Fruit fly (Drosophila melanogaster) Kc167 (cell line): ENCODE data around the gene CG12182.

Source experiments
- Myc ChIP-seq: fragments of >200 bp; optimal IDR thresholded peaks from 2 replicates; lab custom pipeline; 2017; ENCODE audit warnings: missing external identifiers
- Sin3A ChIP-seq: fragments of >200 bp; optimal IDR thresholded peaks from 2 replicates; lab custom pipeline; 2018; ENCODE audit warnings: missing external identifiers
- h ChIP-seq: fragments of >200 bp; optimal IDR thresholded peaks from 3 replicates; lab custom pipeline; 2018; ENCODE audit warnings: missing external identifiers
- insv ChIP-seq: fragments of >200 bp; optimal IDR thresholded peaks from 3 replicates; lab custom pipeline; 2018; ENCODE audit warnings: missing external identifiers
- psq ChIP-seq: fragments of >200 bp; optimal IDR thresholded peaks from 2 replicates; lab custom pipeline; 2017; ENCODE audit warnings: missing external identifiers
- ttk ChIP-seq: sonication (Bioruptor generic); optimal IDR thresholded peaks from 2 replicates; lab custom pipeline; 2017; ENCODE audit warnings: missing external identifiers

Gene CG12182

dm6 chr3L:2614222-2614621 lies 14.8 kb upstream of the CG12182 start:
- TF ChIP-seq h (no peak), psq (lab: Kevin White, UChicago) (no peak)

DNA sequence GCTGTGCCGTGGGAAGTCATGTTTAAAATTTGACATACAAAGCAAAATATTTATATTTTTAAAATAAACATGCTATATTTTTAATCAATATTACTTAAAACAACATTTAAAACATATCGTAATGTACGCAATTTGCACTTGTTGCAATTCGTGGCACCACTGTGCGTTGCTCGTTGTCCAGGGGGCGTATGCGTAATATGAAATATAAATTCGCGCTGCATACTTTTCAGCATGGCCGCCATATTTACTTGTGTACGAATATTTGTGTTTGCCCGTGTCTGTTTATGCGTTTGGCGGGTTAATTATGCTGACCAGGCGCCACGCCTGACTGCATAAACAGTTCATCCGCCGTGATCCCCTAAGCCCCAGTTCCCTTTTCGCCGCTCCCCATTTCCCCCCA lies 9.4 kb upstream of the CG12182 start:
- TF ChIP-seq insv (lab: Kevin White, UChicago) (no peak), h (no peak), ttk (lab: Kevin White, UChicago) (no peak), Sin3A (lab: Kevin White, UChicago) (no peak), psq (lab: Kevin White, UChicago) (no peak), Myc (lab: Kevin White, UChicago) (no peak)

DNA sequence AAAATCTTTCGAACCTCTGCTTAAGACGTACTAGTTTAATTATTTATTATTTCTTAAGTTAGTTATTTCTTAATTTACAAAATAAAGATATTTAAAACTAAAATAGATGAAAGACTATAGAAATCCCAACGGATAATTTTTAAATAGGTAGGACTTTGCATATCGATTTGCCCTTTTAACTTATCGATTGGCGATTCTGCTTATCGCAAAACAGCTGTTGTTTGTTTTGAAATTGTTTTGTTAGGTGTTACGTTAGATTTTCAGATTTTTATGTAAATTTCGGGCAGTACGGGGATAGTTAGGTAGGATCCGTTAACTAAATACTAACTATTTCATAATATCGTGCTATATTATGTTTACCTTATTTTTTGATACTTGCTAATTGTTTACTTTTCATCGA lies 765 bp upstream of the CG12182 start, which contains the start of gene CG16986:
Gene CG16986, plus strand, starts transcription at position 188 of the 400 bp plus-strand sequence.
- TF ChIP-seq Myc (lab: Kevin White, UChicago) (no peak), insv (lab: Kevin White, UChicago) (no peak), ttk (lab: Kevin White, UChicago) (no peak), Sin3A (lab: Kevin White, UChicago) (no peak), psq (lab: Kevin White, UChicago) (no peak), h (no peak)

DNA sequence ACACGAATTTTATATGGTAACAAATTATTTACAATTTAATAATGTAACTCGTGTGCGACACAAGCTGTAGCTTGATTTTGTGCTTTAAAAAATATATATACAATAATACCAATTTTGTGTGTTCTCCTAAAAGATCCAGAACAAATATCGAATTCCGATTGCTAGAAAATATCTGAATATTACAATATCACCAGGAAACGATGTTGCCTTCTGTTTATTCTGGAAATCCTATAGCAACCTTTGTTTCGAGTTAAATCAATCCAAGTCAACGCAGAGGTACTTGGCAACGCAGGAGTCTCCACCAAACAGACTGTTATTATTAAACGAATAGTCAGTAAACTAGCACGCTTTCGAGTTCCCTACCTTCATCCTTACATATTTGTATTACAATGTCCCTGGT lies 3.9 kb downstream of the CG12182 start, which contains the start of gene CG16984:
Gene CG16984, plus strand, starts transcription at position 301 of the 400 bp plus-strand sequence.
- no peak for TF ChIP-seq Myc (lab: Kevin White, UChicago)
- no peak for TF ChIP-seq psq (lab: Kevin White, UChicago)
- TF ChIP-seq ttk (lab: Kevin White, UChicago), result no peak

DNA sequence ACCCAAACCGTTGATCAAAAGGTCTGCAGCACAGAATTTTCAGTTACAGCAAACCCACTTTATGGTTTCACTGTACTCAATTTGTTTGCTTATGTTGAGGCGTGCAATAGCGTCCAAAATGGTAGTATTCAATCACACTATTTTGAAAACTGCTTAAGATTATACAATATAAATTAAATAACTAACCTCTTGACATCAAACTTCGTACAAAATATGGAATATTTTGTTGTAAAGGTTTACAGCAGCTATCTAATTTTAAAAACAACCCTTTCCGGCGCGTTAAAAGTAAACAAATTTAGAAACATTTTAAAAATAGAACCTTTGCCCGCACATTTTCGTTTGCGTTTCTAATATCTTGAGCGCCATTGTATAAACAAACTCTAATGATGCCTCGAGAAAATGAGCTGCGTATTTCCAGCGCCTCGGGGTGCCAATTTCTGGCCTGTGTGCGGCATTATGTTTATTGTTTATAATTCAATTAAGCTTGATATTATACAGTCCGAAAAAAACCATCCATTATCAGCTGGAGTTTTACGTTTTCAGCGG lies 8.5 kb downstream of the CG12182 start:
- TF ChIP-seq Myc (lab: Kevin White, UChicago) (no peak), ttk (lab: Kevin White, UChicago) (no peak), h (no peak)

- TF ChIP-seq psq (lab: Kevin White, UChicago), result no peak
- TF ChIP-seq Sin3A (lab: Kevin White, UChicago), result no peak
- no peak for TF ChIP-seq h
- TF ChIP-seq insv (lab: Kevin White, UChicago), result no peak
- TF ChIP-seq ttk (lab: Kevin White, UChicago), result no peak
- TF ChIP-seq Myc (lab: Kevin White, UChicago), result no peak
These were observed 9.2 kb downstream of the CG12182 start for dm6 chr3L:2589911-2590763.

- TF ChIP-seq psq (lab: Kevin White, UChicago) (peak; percentile 95), Sin3A (lab: Kevin White, UChicago) (no peak)
These were observed 10.0 kb downstream of the CG12182 start, which contains the start of gene dos for dm6 chr3L:2589167-2589910. Gene dos (plus strand): TSS chr3L:2589414.

dm6 chr3L:2588306-2588705 lies 11.1 kb downstream of the CG12182 start:
- TF ChIP-seq Sin3A (lab: Kevin White, UChicago) (no peak), h (no peak), ttk (lab: Kevin White, UChicago) (peak; percentile 75), insv (lab: Kevin White, UChicago) (no peak), Myc (lab: Kevin White, UChicago) (no peak), psq (lab: Kevin White, UChicago) (no peak)

DNA sequence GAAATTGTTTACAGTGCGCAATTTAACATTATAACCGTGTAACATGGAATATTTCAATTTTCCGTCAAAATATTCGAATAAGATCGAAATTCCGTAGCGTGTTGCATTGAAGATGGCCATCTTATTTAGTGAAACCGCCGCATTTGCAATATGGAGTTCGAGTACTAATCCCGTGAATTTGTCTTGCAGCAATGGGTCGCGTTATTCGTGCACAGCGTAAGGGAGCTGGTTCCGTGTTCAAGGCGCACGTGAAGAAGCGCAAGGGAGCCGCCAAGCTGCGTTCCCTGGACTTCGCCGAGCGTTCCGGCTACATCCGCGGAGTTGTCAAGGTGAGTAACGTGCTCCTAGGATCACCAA lies 11.8 kb downstream of the CG12182 start:
- TF ChIP-seq Myc (lab: Kevin White, UChicago) (no peak), h (no peak), Sin3A (lab: Kevin White, UChicago) (no peak), psq (lab: Kevin White, UChicago) (no peak)

dm6 chr3L:2586804-2587561 lies 12.4 kb downstream of the CG12182 start, which contains the start of gene RpL8:
Gene RpL8 (plus strand): TSS chr3L:2587456.
- TF ChIP-seq h, result no peak
- no peak for TF ChIP-seq Sin3A (lab: Kevin White, UChicago)
- TF ChIP-seq insv (lab: Kevin White, UChicago), result no peak
- TF ChIP-seq Myc (lab: Kevin White, UChicago), result no peak
- TF ChIP-seq psq (lab: Kevin White, UChicago), result no peak
- TF ChIP-seq ttk (lab: Kevin White, UChicago), result no peak
